Worm (Caenorhabditis elegans): ENCODE results near the gene F14D7.2.

DNA sequence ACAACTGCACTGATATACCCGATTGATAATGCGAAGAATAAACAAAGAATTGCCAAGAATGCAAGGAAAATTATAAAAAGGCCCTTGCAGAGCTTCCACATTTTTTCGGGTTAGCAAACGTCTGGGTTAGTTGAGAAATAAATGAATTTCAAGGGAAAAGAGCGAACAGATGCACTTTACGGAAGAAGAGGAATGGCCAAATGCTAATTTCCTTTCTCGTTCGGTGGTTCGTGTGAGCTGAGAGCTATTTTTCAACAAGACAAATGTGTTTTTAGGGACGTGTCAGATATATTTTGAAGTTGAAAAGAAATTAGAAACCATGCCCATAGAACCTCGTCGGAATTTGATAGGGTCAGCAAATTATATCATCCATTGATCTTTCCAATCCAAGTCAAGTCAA is 32.7 kb downstream of the F14D7.2 start, which contains the start of gene F40G12.2:
- TF ChIP-seq lin-32 (GFP tag; optimal IDR thresholded peaks at IDR 0.05) (no peak), snpc-4 (tag; optimal IDR thresholded peaks at IDR 0.05) (no peak), unc-62 (GFP tag; optimal IDR thresholded peaks at IDR 0.05) (no peak), elt-3 (tag; optimal IDR thresholded peaks at IDR 0.05) (no peak), flh-1 (GFP tag; optimal IDR thresholded peaks at IDR 0.05) (no peak), sptf-1 (tag; optimal IDR thresholded peaks at IDR 0.05) (no peak), lin-13 (tag; optimal IDR thresholded peaks at IDR 0.05) (no peak), pha-4 (tag; optimal IDR thresholded peaks at IDR 0.05) (no peak), ceh-39 (tag; optimal IDR thresholded peaks at IDR 0.05) (no peak), cnd-1 (tag; optimal IDR thresholded peaks at IDR 0.05) (no peak)

Data from whole organism, mixed stage, embryonic.